Worm (Caenorhabditis elegans) whole organism, L1 larva: Measurements from ENCODE around the gene unc-2.

Experiments
- ceh-8 ChIP-seq: fragments of 200-800 bp; sonication (Bioruptor generic); optimal IDR thresholded peaks from 2 replicates; lab custom pipeline; 2018; ENCODE audit warnings: mild to moderate bottlenecking, missing genetic modification characterization, moderate library complexity, missing compliant biosample characterization
- mdl-1 ChIP-seq, 2 experiments: fragments of 150-350 bp; optimal IDR thresholded peaks; 2 replicates each; lab custom pipeline; 2014 to 2017; ENCODE audit warnings: missing biosample characterization in 2 of 2, missing genetic modification characterization in 2 of 2, inconsistent platforms in 1 of 2
- mef-2 ChIP-seq: fragments of 150-350 bp; optimal IDR thresholded peaks from 2 replicates; lab custom pipeline; 2014; ENCODE audit warnings: missing biosample characterization, missing genetic modification characterization
- nhr-19 ChIP-seq: fragments of 200-800 bp; sonication (Bioruptor generic); conservative IDR thresholded peaks from 2 replicates; pipeline ENCODE4 v1.3.6; 2022; ENCODE audit warnings: missing genetic modification characterization, missing compliant biosample characterization
- rnt-1 ChIP-seq: sonication (generic microtip); optimal IDR thresholded peaks from 2 replicates; lab custom pipeline; 2016; ENCODE audit warnings: mild to moderate bottlenecking, missing genetic modification characterization, moderate library complexity, missing compliant biosample characterization
- skn-1 ChIP-seq: fragments of 150-350 bp; optimal IDR thresholded peaks from 2 replicates; lab custom pipeline; 2014; ENCODE audit warnings: missing biosample characterization, missing genetic modification characterization
- ztf-11 ChIP-seq, 2 experiments: sonication (generic microtip); optimal IDR thresholded peaks; 2 replicates each; lab custom pipeline; 2016 to 2017; ENCODE audit warnings: missing genetic modification characterization in 2 of 2, missing biosample characterization in 1 of 2, missing compliant biosample characterization in 1 of 2

ce11 chrX:2700649-2701048, 62.7 kb downstream of the unc-2 start:
- no peak for TF ChIP-seq ceh-8 (GFP tag; lab: Kevin White, UChicago)
- TF ChIP-seq rnt-1 (tag; lab: Kevin White, UChicago): no peak
- no peak for TF ChIP-seq ztf-11 (tag; optimal IDR thresholded peaks at IDR 0.05; lab: Kevin White, UChicago)
- no peak for TF ChIP-seq mef-2 (tag; lab: Kevin White, UChicago)
- TF ChIP-seq nhr-19: no peak
- TF ChIP-seq mdl-1 (tag; optimal IDR thresholded peaks at IDR 0.05; lab: Kevin White, UChicago): no peak
- no peak for TF ChIP-seq skn-1 (tag; lab: Kevin White, UChicago)
